Fruit fly (Drosophila melanogaster) whole organism, embryonic: ENCODE measurements around the gene trv.

Source experiments
- CG10209 ChIP-seq: fragments of 200-800 bp; sonication (Bioruptor generic); optimal IDR thresholded peaks from 3 replicates; lab custom pipeline; 2017; ENCODE audit warnings: missing biosample characterization, mild to moderate bottlenecking, missing genetic modification characterization, missing genetic modification reagents
- CG10274 ChIP-seq: fragments of 200-800 bp; sonication (Bioruptor generic); optimal IDR thresholded peaks from 3 replicates; lab custom pipeline; 2017; ENCODE audit warnings: missing biosample characterization, mild to moderate bottlenecking, missing genetic modification characterization
- CG11504 ChIP-seq: fragments of 200-800 bp; sonication (Bioruptor generic); optimal IDR thresholded peaks from 3 replicates; lab custom pipeline; 2019; ENCODE audit warnings: missing biosample characterization, mild to moderate bottlenecking, missing genetic modification characterization, moderate library complexity
- CG11696 ChIP-seq: fragments of 200-800 bp; sonication (Bioruptor generic); IDR thresholded peaks from 2 replicates; pipeline ENCODE4 v1.3.6; 2022; ENCODE audit warnings: missing biosample characterization, missing genetic modification characterization
- CG12155 ChIP-seq: fragments of 200-800 bp; sonication (Bioruptor generic); optimal IDR thresholded peaks from 3 replicates; lab custom pipeline; 2016; ENCODE audit warnings: missing biosample characterization, missing genetic modification characterization
- CG12659 ChIP-seq: fragments of 200-800 bp; sonication (Bioruptor generic); optimal IDR thresholded peaks from 3 replicates; lab custom pipeline; 2017; ENCODE audit warnings: mild to moderate bottlenecking, missing biosample characterization, missing genetic modification reagents, missing genetic modification characterization
- CG12744 ChIP-seq: fragments of 200-800 bp; sonication (Bioruptor generic); optimal IDR thresholded peaks from 2 replicates; lab custom pipeline; 2016; ENCODE audit warnings: missing biosample characterization, missing genetic modification characterization
- CG13296 ChIP-seq: fragments of 200-800 bp; sonication (Bioruptor generic); optimal IDR thresholded peaks from 3 replicates; lab custom pipeline; 2018; ENCODE audit warnings: missing biosample characterization, mild to moderate bottlenecking, missing genetic modification characterization
- CG14050 ChIP-seq: fragments of 200-800 bp; sonication (Bioruptor generic); IDR thresholded peaks from 3 replicates; pipeline ENCODE4 v1.3.6; 2022; ENCODE audit warnings: missing biosample characterization, missing genetic modification characterization
- CG15601 ChIP-seq: fragments of 200-800 bp; sonication (Bioruptor generic); optimal IDR thresholded peaks from 3 replicates; lab custom pipeline; 2019; ENCODE audit warnings: missing biosample characterization, mild to moderate bottlenecking, missing genetic modification characterization, moderate library complexity
- CG16863 ChIP-seq: fragments of 200-800 bp; sonication (Bioruptor generic); optimal IDR thresholded peaks from 3 replicates; lab custom pipeline; 2016; ENCODE audit warnings: missing biosample characterization, missing genetic modification characterization
- CG18599 ChIP-seq: fragments of 200-800 bp; sonication (Bioruptor generic); optimal IDR thresholded peaks from 3 replicates; lab custom pipeline; 2017; ENCODE audit warnings: missing biosample characterization, missing genetic modification characterization, mild to moderate bottlenecking, moderate library complexity, missing genetic modification reagents
- CG2120 ChIP-seq: fragments of 200-800 bp; sonication (Bioruptor generic); optimal IDR thresholded peaks from 3 replicates; lab custom pipeline; 2016; ENCODE audit warnings: missing biosample characterization, missing genetic modification characterization
- CG2129 ChIP-seq: fragments of 200-800 bp; sonication (Bioruptor generic); IDR thresholded peaks from 2 replicates; pipeline ENCODE4 v1.3.6; 2022; ENCODE audit warnings: missing biosample characterization, missing genetic modification characterization; ENCODE audit not compliant: partially characterized antibody
- CG3407 ChIP-seq: fragments of 200-800 bp; sonication (Bioruptor generic); optimal IDR thresholded peaks from 2 replicates; lab custom pipeline; 2018; ENCODE audit warnings: missing biosample characterization, mild to moderate bottlenecking, missing genetic modification characterization
- CG3995 ChIP-seq: fragments of 200-800 bp; sonication (Bioruptor generic); optimal IDR thresholded peaks from 3 replicates; lab custom pipeline; 2016; ENCODE audit warnings: missing biosample characterization, missing genetic modification characterization
- CG4360 ChIP-seq: fragments of 200-800 bp; sonication (Bioruptor generic); IDR thresholded peaks from 2 replicates; pipeline ENCODE4 v1.3.6; 2022; ENCODE audit warnings: missing biosample characterization, missing genetic modification characterization
- CG4820 ChIP-seq: fragments of 200-800 bp; sonication (Bioruptor generic); optimal IDR thresholded peaks from 3 replicates; lab custom pipeline; 2016; ENCODE audit warnings: missing biosample characterization, missing genetic modification characterization
- CG5245 ChIP-seq: fragments of 200-800 bp; sonication (Bioruptor generic); optimal IDR thresholded peaks from 3 replicates; lab custom pipeline; 2016; ENCODE audit warnings: missing biosample characterization, missing genetic modification characterization
- CG6175 ChIP-seq: fragments of 200-800 bp; sonication (Bioruptor generic); IDR thresholded peaks from 3 replicates; pipeline ENCODE4 v1.3.6; 2022; ENCODE audit warnings: missing biosample characterization, missing genetic modification characterization
- CG6813 ChIP-seq: fragments of 200-800 bp; sonication (Bioruptor generic); optimal IDR thresholded peaks from 2 replicates; lab custom pipeline; 2017; ENCODE audit warnings: missing biosample characterization, missing genetic modification characterization, mild to moderate bottlenecking, moderate library complexity, missing genetic modification reagents
- Camta ChIP-seq: fragments of 200-800 bp; sonication (Bioruptor generic); optimal IDR thresholded peaks from 2 replicates; lab custom pipeline; 2016; ENCODE audit warnings: missing biosample characterization, missing genetic modification characterization
- Fer1 ChIP-seq: fragments of 200-800 bp; sonication (Bioruptor generic); optimal IDR thresholded peaks from 2 replicates; lab custom pipeline; 2017; ENCODE audit warnings: missing biosample characterization, mild to moderate bottlenecking, missing genetic modification characterization
- HLH3B ChIP-seq: fragments of 200-800 bp; sonication (Bioruptor generic); IDR thresholded peaks from 2 replicates; pipeline ENCODE4 v1.3.6; 2022; ENCODE audit warnings: missing biosample characterization, missing genetic modification characterization
- Hr39 ChIP-seq: fragments of >200 bp; optimal IDR thresholded peaks from 2 replicates; lab custom pipeline; 2017
- Meics ChIP-seq: fragments of 200-800 bp; sonication (Bioruptor generic); optimal IDR thresholded peaks from 2 replicates; lab custom pipeline; 2017; ENCODE audit warnings: missing biosample characterization, mild to moderate bottlenecking, missing genetic modification characterization
- Poxn ChIP-seq: fragments of 200-800 bp; sonication (Bioruptor generic); IDR thresholded peaks from 2 replicates; pipeline ENCODE4 v1.3.6; 2022; ENCODE audit warnings: missing biosample characterization, missing genetic modification characterization
- Side ChIP-seq: fragments of 200-800 bp; sonication (Bioruptor generic); optimal IDR thresholded peaks from 2 replicates; lab custom pipeline; 2016; ENCODE audit warnings: missing biosample characterization, missing genetic modification characterization
- Sox102F ChIP-seq: fragments of 200-800 bp; sonication (Bioruptor generic); optimal IDR thresholded peaks from 2 replicates; lab custom pipeline; 2018; ENCODE audit warnings: missing biosample characterization, mild to moderate bottlenecking, missing genetic modification characterization, moderate library complexity
- bcd ChIP-seq: fragments of 200-800 bp; sonication (Bioruptor generic); optimal IDR thresholded peaks from 2 replicates; lab custom pipeline; 2017; ENCODE audit warnings: missing biosample characterization, mild to moderate bottlenecking, missing genetic modification characterization
- caup ChIP-seq: fragments of 200-800 bp; sonication (Bioruptor generic); optimal IDR thresholded peaks from 3 replicates; lab custom pipeline; 2017; ENCODE audit warnings: missing biosample characterization, mild to moderate bottlenecking, missing genetic modification characterization, moderate library complexity; ENCODE audit not compliant: severe bottlenecking
- chn ChIP-seq: fragments of 200-800 bp; sonication (Bioruptor generic); optimal IDR thresholded peaks from 2 replicates; lab custom pipeline; 2016; ENCODE audit warnings: missing biosample characterization, missing genetic modification characterization
- dmrt99B ChIP-seq: fragments of 200-800 bp; sonication (Bioruptor generic); optimal IDR thresholded peaks from 2 replicates; lab custom pipeline; 2018; ENCODE audit warnings: missing biosample characterization, mild to moderate bottlenecking, missing genetic modification characterization, moderate library complexity
- dysf ChIP-seq: fragments of 200-800 bp; sonication (Bioruptor generic); IDR thresholded peaks from 3 replicates; pipeline ENCODE4 v1.3.6; 2022; ENCODE audit warnings: missing biosample characterization, missing genetic modification characterization
- fu2 ChIP-seq: fragments of 200-800 bp; sonication (Bioruptor generic); optimal IDR thresholded peaks from 2 replicates; lab custom pipeline; 2016; ENCODE audit warnings: missing biosample characterization, missing genetic modification characterization
- gem ChIP-seq: fragments of 200-800 bp; sonication (Bioruptor generic); optimal IDR thresholded peaks from 2 replicates; lab custom pipeline; 2019; ENCODE audit warnings: missing biosample characterization, mild to moderate bottlenecking, missing genetic modification characterization, moderate library complexity
- gsb ChIP-seq: fragments of 200-800 bp; sonication (Bioruptor generic); IDR thresholded peaks from 2 replicates; pipeline ENCODE4 v1.3.6; 2022; ENCODE audit warnings: missing biosample characterization, missing genetic modification characterization
- klu ChIP-seq: fragments of 200-800 bp; sonication (Bioruptor generic); IDR thresholded peaks from 2 replicates; pipeline ENCODE4 v1.3.6; 2022; ENCODE audit warnings: missing biosample characterization, missing genetic modification characterization
- lab ChIP-seq: fragments of 200-800 bp; sonication (Bioruptor generic); optimal IDR thresholded peaks from 3 replicates; lab custom pipeline; 2017; ENCODE audit warnings: missing biosample characterization, missing genetic modification characterization, mild to moderate bottlenecking, moderate library complexity, missing genetic modification reagents
- lmd ChIP-seq: fragments of 200-800 bp; sonication (Bioruptor generic); IDR thresholded peaks from 2 replicates; pipeline ENCODE4 v1.3.6; 2022; ENCODE audit warnings: missing biosample characterization, missing genetic modification characterization
- odd ChIP-seq: fragments of 200-800 bp; sonication (Bioruptor generic); optimal IDR thresholded peaks from 2 replicates; lab custom pipeline; 2017; ENCODE audit warnings: missing biosample characterization, mild to moderate bottlenecking, missing genetic modification characterization
- otp ChIP-seq: fragments of 200-800 bp; sonication (Bioruptor generic); IDR thresholded peaks from 3 replicates; pipeline ENCODE4, ENCODE4 v1.3.6; 2022; ENCODE audit warnings: missing biosample characterization, missing genetic modification characterization
- row ChIP-seq: fragments of 200-800 bp; sonication (Bioruptor generic); IDR thresholded peaks from 3 replicates; pipeline ENCODE4 v1.3.6; 2022; ENCODE audit warnings: missing biosample characterization, missing genetic modification characterization
- scrt ChIP-seq: fragments of 200-800 bp; sonication (Bioruptor generic); optimal IDR thresholded peaks from 2 replicates; lab custom pipeline; 2018; ENCODE audit warnings: missing biosample characterization, mild to moderate bottlenecking, missing genetic modification characterization, moderate library complexity
- sens ChIP-seq: fragments of 200-800 bp; sonication (Bioruptor generic); peaks from one replicate; lab custom pipeline; 2016; ENCODE audit warnings: missing biosample characterization, missing genetic modification characterization
- seq ChIP-seq: fragments of 200-800 bp; sonication (Bioruptor generic); IDR thresholded peaks from 2 replicates; pipeline ENCODE4 v1.3.6; 2022; ENCODE audit warnings: missing biosample characterization, missing genetic modification characterization
- sqz ChIP-seq: fragments of 200-800 bp; sonication (Bioruptor generic); optimal IDR thresholded peaks from 3 replicates; lab custom pipeline; 2018; ENCODE audit warnings: missing biosample characterization, mild to moderate bottlenecking, missing genetic modification characterization

The trv gene

dm6 chr3R:28004034-28004433 lies 22.4 kb upstream of the trv start:
- TF ChIP-seq CG10274 (GFP tag; lab: Kevin White, UChicago) (peak; percentile 36), sens (GFP tag; lab: Kevin White, UChicago) (peak; percentile 67), CG10209 (no peak), chn (GFP tag; lab: Kevin White, UChicago) (no peak), dmrt99B (tag; lab: Kevin White, UChicago) (peak; percentile 15), odd (no peak), otp (no peak), Poxn (GFP tag; lab: Robert Waterston, UW) (no peak), CG15601 (tag; lab: Kevin White, UChicago) (no peak), CG2120 (GFP tag; lab: Kevin White, UChicago) (peak; percentile 31), lab (peak; percentile 28), row (peak; percentile 32; the same call in 1 of the 3 replicates), Fer1 (GFP tag; lab: Kevin White, UChicago) (peak; percentile 15), CG5245 (no peak), CG6813 (GFP tag; lab: Kevin White, UChicago) (no peak), CG12155 (GFP tag; lab: Kevin White, UChicago) (no peak), Camta (no peak), CG18599 (GFP tag; lab: Kevin White, UChicago) (peak; percentile 27), CG11504 (tag; lab: Kevin White, UChicago) (peak; percentile 7), CG3407 (GFP tag; lab: Kevin White, UChicago) (no peak), CG4360 (GFP tag; lab: Robert Waterston, UW) (no peak), HLH3B (GFP tag; lab: Robert Waterston, UW) (no peak), seq (GFP tag; lab: Robert Waterston, UW) (no peak), CG4820 (no peak), scrt (GFP tag; lab: Kevin White, UChicago) (peak; percentile 8)

DNA sequence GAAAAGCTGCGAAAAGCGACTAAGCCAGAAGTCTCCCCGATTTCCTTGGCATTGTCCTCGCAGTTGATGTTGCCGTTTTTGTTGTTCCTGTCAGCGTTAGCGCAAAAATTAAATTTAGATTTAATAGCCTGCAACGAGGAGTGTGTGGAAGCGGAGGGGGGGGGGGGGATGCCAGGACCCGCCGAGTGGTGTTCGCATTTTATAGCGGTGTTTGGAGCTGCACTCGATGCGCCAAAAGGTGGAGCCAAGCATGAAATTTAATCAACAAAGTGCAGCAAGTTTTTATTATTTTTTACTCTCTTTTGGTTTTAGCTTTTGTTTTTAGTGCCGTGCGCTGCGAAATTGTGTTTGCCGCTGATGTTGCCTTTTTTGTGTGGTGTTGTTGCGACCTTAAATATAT lies 11.4 kb upstream of the trv start:
- peak; percentile 53 for TF ChIP-seq Hr39 (lab: Kevin White, UChicago)
- TF ChIP-seq CG11696, result no peak
- TF ChIP-seq, all 482 proteins: peak for 1

DNA sequence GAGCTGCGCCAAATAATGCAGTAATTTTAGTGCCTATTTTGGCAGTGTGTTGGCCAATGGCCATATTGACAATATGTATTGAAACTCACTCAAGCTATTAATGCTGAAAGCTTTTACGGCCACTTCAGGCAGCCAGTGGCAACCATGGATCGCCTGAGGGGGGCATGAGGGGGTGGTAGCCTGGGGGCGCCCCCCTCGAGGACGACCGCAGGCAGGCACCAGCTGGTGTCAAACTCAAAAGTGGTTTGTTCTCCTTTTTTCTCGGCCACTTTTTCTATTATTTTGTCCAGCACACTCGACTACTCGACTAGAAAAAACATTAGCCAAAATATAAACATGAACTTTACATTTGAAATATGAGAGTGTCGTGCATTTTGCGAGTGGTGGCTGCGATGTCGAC lies 6.6 kb upstream of the trv start:
- no peak for TF ChIP-seq fu2
- peak; percentile 55 for TF ChIP-seq Hr39 (lab: Kevin White, UChicago)
- TF ChIP-seq Side (GFP tag; lab: Kevin White, UChicago), result no peak

dm6 chr3R:28020582-28020981 lies 5.8 kb upstream of the trv start:
- TF ChIP-seq HLH3B (GFP tag; lab: Robert Waterston, UW) (0 out of 2 replicates have a peak, but pooled peaks have one; percentile 8), CG6175 (GFP tag; lab: Robert Waterston, UW) (no peak), gsb (GFP tag; lab: Robert Waterston, UW) (no peak), klu (no peak), CG3995 (GFP tag; lab: Kevin White, UChicago) (no peak), CG2129 (GFP tag; lab: Robert Waterston, UW) (no peak), lab (peak; percentile 65), lmd (peak; percentile 38; the same call in 1 of the 2 replicates), caup (GFP tag; lab: Kevin White, UChicago) (peak; percentile 27), CG11504 (tag; lab: Kevin White, UChicago) (peak; percentile 54), CG16863 (GFP tag; lab: Kevin White, UChicago) (no peak), gem (peak; percentile 13), Sox102F (GFP tag; lab: Kevin White, UChicago) (no peak), CG4360 (GFP tag; lab: Robert Waterston, UW) (no peak), CG13296 (peak; percentile 6), CG12744 (GFP tag; lab: Kevin White, UChicago) (no peak), Fer1 (GFP tag; lab: Kevin White, UChicago) (peak; percentile 60), Meics (GFP tag; lab: Kevin White, UChicago) (peak; percentile 33), CG14050 (GFP tag; lab: Robert Waterston, UW) (no peak), CG12659 (GFP tag; lab: Kevin White, UChicago) (no peak), bcd (GFP tag; lab: Kevin White, UChicago) (peak; percentile 13), dysf (GFP tag; lab: Robert Waterston, UW) (peak; percentile 38; the same call in 2 of the 3 replicates), sqz (no peak), Camta (no peak)
